Fruit fly (Drosophila melanogaster): ENCODE measurements around the gene Ldaf1.

Gene Ldaf1

dm6 chrX:1901605-1902136 lies at the start of gene Ldaf1:
Gene Ldaf1, minus strand, starts transcription at chrX:1901911.
- TF ChIP-seq CG1620 (GFP tag; optimal IDR thresholded peaks at IDR 0.05) (no peak), CG7101 (tag; optimal IDR thresholded peaks at IDR 0.05) (peak; percentile 28), ovo (GFP tag; optimal IDR thresholded peaks at IDR 0.05) (peak; percentile 9), Mnt (GFP tag; optimal IDR thresholded peaks at IDR 0.05) (no peak)

- TF ChIP-seq Mnt (GFP tag; optimal IDR thresholded peaks at IDR 0.05) = no peak
- TF ChIP-seq CG11617 (GFP tag; optimal IDR thresholded peaks at IDR 0.05) = no peak
- TF ChIP-seq toe (GFP tag; optimal IDR thresholded peaks at IDR 0.05) = no peak
- TF ChIP-seq Crg-1 (GFP tag; optimal IDR thresholded peaks at IDR 0.05) = no peak
These were observed 48.6 kb upstream of the Ldaf1 start for dm6 chrX:1950311-1950710.

dm6 chrX:1949598-1949997 lies 47.9 kb upstream of the Ldaf1 start:
- TF ChIP-seq CG33017 (tag; optimal IDR thresholded peaks at IDR 0.05) (no peak), toe (GFP tag; optimal IDR thresholded peaks at IDR 0.05) (no peak), CG12768 (GFP tag; optimal IDR thresholded peaks at IDR 0.05) (no peak), pad (GFP tag; optimal IDR thresholded peaks at IDR 0.05) (no peak), kay (GFP tag; ENCODE audit: borderline replicate concordance) (no peak), ovo (GFP tag; optimal IDR thresholded peaks at IDR 0.05) (no peak)

- TF ChIP-seq Clk (GFP tag; optimal IDR thresholded peaks at IDR 0.05) (no peak), Mnt (GFP tag; optimal IDR thresholded peaks at IDR 0.05) (no peak), kay (GFP tag; ENCODE audit: borderline replicate concordance) (no peak), CG5204 (GFP tag; optimal IDR thresholded peaks at IDR 0.05) (no peak), CG7045 (GFP tag; optimal IDR thresholded peaks at IDR 0.05) (peak; percentile 8), cnc (optimal IDR thresholded peaks at IDR 0.05) (no peak), CG33017 (tag; optimal IDR thresholded peaks at IDR 0.05) (peak; percentile 16), CG14711 (tag; optimal IDR thresholded peaks at IDR 0.05) (peak; percentile 77), CG1620 (GFP tag; optimal IDR thresholded peaks at IDR 0.05) (no peak), CG11617 (GFP tag; optimal IDR thresholded peaks at IDR 0.05) (peak; percentile 26), CG7101 (tag; optimal IDR thresholded peaks at IDR 0.05) (peak; percentile 79), bab1 (GFP tag; optimal IDR thresholded peaks at IDR 0.05) (peak; percentile 89), toe (GFP tag; optimal IDR thresholded peaks at IDR 0.05) (no peak), CG12768 (GFP tag; optimal IDR thresholded peaks at IDR 0.05) (no peak), ovo (GFP tag; optimal IDR thresholded peaks at IDR 0.05) (no peak), pad (GFP tag; optimal IDR thresholded peaks at IDR 0.05) (peak; percentile 48), cic (GFP tag; optimal IDR thresholded peaks at IDR 0.05) (no peak), Crg-1 (GFP tag; optimal IDR thresholded peaks at IDR 0.05) (peak; percentile 9), tj (GFP tag; optimal IDR thresholded peaks at IDR 0.05) (peak; percentile 39), Hr96 (GFP tag; optimal IDR thresholded peaks at IDR 0.05) (no peak)
These were observed 46.9 kb upstream of the Ldaf1 start for dm6 chrX:1948508-1949065.

dm6 chrX:1947900-1948374 lies 46.2 kb upstream of the Ldaf1 start:
- TF ChIP-seq ovo (GFP tag; optimal IDR thresholded peaks at IDR 0.05) = no peak
- TF ChIP-seq kay (GFP tag; ENCODE audit: borderline replicate concordance) = peak; percentile 52
- TF ChIP-seq Mnt (GFP tag; optimal IDR thresholded peaks at IDR 0.05) = no peak
- no peak for TF ChIP-seq CG7045 (GFP tag; optimal IDR thresholded peaks at IDR 0.05)
- TF ChIP-seq toe (GFP tag; optimal IDR thresholded peaks at IDR 0.05) = no peak
- no peak for TF ChIP-seq Hr96 (GFP tag; optimal IDR thresholded peaks at IDR 0.05)
- no peak for TF ChIP-seq CG1620 (GFP tag; optimal IDR thresholded peaks at IDR 0.05)
- TF ChIP-seq tj (GFP tag; optimal IDR thresholded peaks at IDR 0.05) = peak; percentile 66
- no peak for TF ChIP-seq CG14711 (tag; optimal IDR thresholded peaks at IDR 0.05)

- TF ChIP-seq Clk (GFP tag; optimal IDR thresholded peaks at IDR 0.05) (peak; percentile 45), CG7045 (GFP tag; optimal IDR thresholded peaks at IDR 0.05) (peak; percentile 67), Hr96 (GFP tag; optimal IDR thresholded peaks at IDR 0.05) (peak; percentile 53), bab1 (GFP tag; optimal IDR thresholded peaks at IDR 0.05) (peak; percentile 95), tj (GFP tag; optimal IDR thresholded peaks at IDR 0.05) (peak; percentile 85), pad (GFP tag; optimal IDR thresholded peaks at IDR 0.05) (peak; percentile 83), CG33017 (tag; optimal IDR thresholded peaks at IDR 0.05) (peak; percentile 88), CG11617 (GFP tag; optimal IDR thresholded peaks at IDR 0.05) (peak; percentile 75), cnc (optimal IDR thresholded peaks at IDR 0.05) (no peak), Mnt (GFP tag; optimal IDR thresholded peaks at IDR 0.05) (peak; percentile 35), CG14711 (tag; optimal IDR thresholded peaks at IDR 0.05) (peak; percentile 91), CG7101 (tag; optimal IDR thresholded peaks at IDR 0.05) (peak; percentile 92), cic (GFP tag; optimal IDR thresholded peaks at IDR 0.05) (no peak), CG12768 (GFP tag; optimal IDR thresholded peaks at IDR 0.05) (peak; percentile 83), Crg-1 (GFP tag; optimal IDR thresholded peaks at IDR 0.05) (peak; percentile 76), kay (GFP tag; ENCODE audit: borderline replicate concordance) (no peak), ovo (GFP tag; optimal IDR thresholded peaks at IDR 0.05) (no peak), CG5204 (GFP tag; optimal IDR thresholded peaks at IDR 0.05) (peak; percentile 56), toe (GFP tag; optimal IDR thresholded peaks at IDR 0.05) (no peak), CG1620 (GFP tag; optimal IDR thresholded peaks at IDR 0.05) (peak; percentile 74)
These were observed 45.6 kb upstream of the Ldaf1 start for dm6 chrX:1947178-1947872.

Data from whole organism, adult.